Worm (Caenorhabditis elegans) whole organism, L2 larva: Measurements from ENCODE around the gene vha-2.

Source experiments
- C34F6.9 ChIP-seq: fragments of 150-350 bp; optimal IDR thresholded peaks from 2 replicates; lab custom pipeline; 2014; ENCODE audit warnings: missing biosample characterization, missing genetic modification characterization
- F13H6.1 ChIP-seq: sonication (generic microtip); optimal IDR thresholded peaks from 2 replicates; lab custom pipeline; 2016; ENCODE audit warnings: missing genetic modification characterization, missing compliant biosample characterization
- R02D3.7 ChIP-seq: fragments of 150-350 bp; optimal IDR thresholded peaks from 2 replicates; lab custom pipeline; 2014; ENCODE audit warnings: missing biosample characterization, missing genetic modification characterization
- Y55F3AM.14 ChIP-seq: fragments of 200-800 bp; sonication (Bioruptor generic); optimal IDR thresholded peaks from 2 replicates; lab custom pipeline; 2018; ENCODE audit warnings: mild to moderate bottlenecking, missing genetic modification characterization, missing compliant biosample characterization
- ZK546.5 ChIP-seq: sonication (generic microtip); optimal IDR thresholded peaks from 2 replicates; lab custom pipeline; 2017; ENCODE audit warnings: missing biosample characterization, missing genetic modification characterization
- alr-1 ChIP-seq: fragments of 150-350 bp; optimal IDR thresholded peaks from 2 replicates; lab custom pipeline; 2014; ENCODE audit warnings: missing biosample characterization, missing genetic modification characterization
- aly-2 ChIP-seq: fragments of 150-350 bp; optimal IDR thresholded peaks from 2 replicates; lab custom pipeline; 2014; ENCODE audit warnings: missing biosample characterization, missing genetic modification characterization
- ama-1 ChIP-seq: fragments of 150-350 bp; optimal IDR thresholded peaks from 2 replicates; lab custom pipeline; 2018; ENCODE audit warnings: inconsistent platforms
- blmp-1 ChIP-seq: sonication (generic microtip); optimal IDR thresholded peaks from 2 replicates; lab custom pipeline; 2017; ENCODE audit warnings: missing genetic modification characterization, mild to moderate bottlenecking, missing compliant biosample characterization, antibody characterized with exemption, moderate library complexity; ENCODE audit not compliant: insufficient read depth
- ceh-16 ChIP-seq: fragments of 150-350 bp; optimal IDR thresholded peaks from 2 replicates; lab custom pipeline; 2014; ENCODE audit warnings: missing biosample characterization, missing genetic modification characterization
- crh-2 ChIP-seq: sonication (generic microtip); optimal IDR thresholded peaks from 2 replicates; lab custom pipeline; 2017; ENCODE audit warnings: missing biosample characterization, missing genetic modification characterization
- dmd-4 ChIP-seq: sonication (generic microtip); optimal IDR thresholded peaks from 2 replicates; lab custom pipeline; 2017; ENCODE audit warnings: missing biosample characterization, missing genetic modification characterization
- egl-27 ChIP-seq: sonication (generic microtip); optimal IDR thresholded peaks from 3 replicates; lab custom pipeline; 2017; ENCODE audit warnings: missing biosample characterization, missing genetic modification reagents, missing genetic modification characterization
- elt-3 ChIP-seq: sonication (generic microtip); optimal IDR thresholded peaks from 2 replicates; lab custom pipeline; 2017; ENCODE audit warnings: missing biosample characterization, missing genetic modification characterization
- fos-1 ChIP-seq: fragments of 150-350 bp; optimal IDR thresholded peaks from 2 replicates; lab custom pipeline; 2014; ENCODE audit warnings: missing biosample characterization, missing genetic modification characterization
- gmeb-1 ChIP-seq: fragments of 150-350 bp; optimal IDR thresholded peaks from 2 replicates; lab custom pipeline; 2014; ENCODE audit warnings: missing biosample characterization, missing genetic modification characterization
- lin-11 ChIP-seq: fragments of 150-350 bp; sonication (generic microtip); optimal IDR thresholded peaks from 2 replicates; lab custom pipeline; 2014; ENCODE audit warnings: missing biosample characterization, missing genetic modification characterization, inconsistent platforms, mixed read lengths
- lin-39 ChIP-seq: fragments of 150-350 bp; optimal IDR thresholded peaks from 2 replicates; lab custom pipeline; 2014; ENCODE audit warnings: missing biosample characterization, missing genetic modification reagents, missing genetic modification characterization
- lsy-2 ChIP-seq, 2 experiments: fragments of 150-350 bp in 1 of 2; sonication (generic microtip) in 1 of 2; optimal IDR thresholded peaks; 2 replicates each; lab custom pipeline; 2014 to 2017; ENCODE audit warnings: missing biosample characterization in 2 of 2, missing genetic modification characterization in 2 of 2
- mab-5 ChIP-seq: fragments of 150-350 bp; optimal IDR thresholded peaks from 2 replicates; lab custom pipeline; 2014; ENCODE audit warnings: missing biosample characterization, missing genetic modification characterization
- mbf-1 ChIP-seq: sonication (generic microtip); optimal IDR thresholded peaks from 2 replicates; lab custom pipeline; 2017; ENCODE audit warnings: missing biosample characterization, missing genetic modification characterization
- mdl-1 ChIP-seq, 2 experiments: fragments of 150-350 bp in 1 of 2; sonication (generic microtip) in 1 of 2; optimal IDR thresholded peaks; 2 replicates each; lab custom pipeline; 2017; ENCODE audit warnings: missing biosample characterization in 2 of 2, missing genetic modification characterization in 2 of 2
- nhr-10 ChIP-seq: sonication (generic microtip); optimal IDR thresholded peaks from 2 replicates; lab custom pipeline; 2017; ENCODE audit warnings: missing biosample characterization, missing genetic modification characterization
- nhr-11 ChIP-seq: fragments of 150-350 bp; optimal IDR thresholded peaks from 2 replicates; lab custom pipeline; 2014; ENCODE audit warnings: missing biosample characterization, missing genetic modification characterization
- nhr-12 ChIP-seq: fragments of 150-350 bp; optimal IDR thresholded peaks from 2 replicates; lab custom pipeline; 2014; ENCODE audit warnings: missing biosample characterization, missing genetic modification characterization
- nhr-129 ChIP-seq: fragments of 150-350 bp; optimal IDR thresholded peaks from 2 replicates; lab custom pipeline; 2014; ENCODE audit warnings: missing biosample characterization, missing genetic modification characterization
- nhr-21 ChIP-seq: fragments of 150-350 bp; optimal IDR thresholded peaks from 2 replicates; lab custom pipeline; 2014; ENCODE audit warnings: missing biosample characterization, missing genetic modification characterization
- nhr-23 ChIP-seq: fragments of 150-350 bp; optimal IDR thresholded peaks from 2 replicates; lab custom pipeline; 2014; ENCODE audit warnings: missing biosample characterization, missing genetic modification reagents, missing genetic modification characterization
- nhr-237 ChIP-seq: fragments of 150-350 bp; optimal IDR thresholded peaks from 2 replicates; lab custom pipeline; 2014; ENCODE audit warnings: missing biosample characterization, missing genetic modification characterization
- nhr-25 ChIP-seq: fragments of 150-350 bp; sonication (generic microtip); optimal IDR thresholded peaks from 3 replicates; lab custom pipeline; 2014; ENCODE audit warnings: missing biosample characterization, missing genetic modification characterization
- nhr-6 ChIP-seq: fragments of 150-350 bp; optimal IDR thresholded peaks from 2 replicates; lab custom pipeline; 2014; ENCODE audit warnings: missing biosample characterization, missing genetic modification characterization
- peb-1 ChIP-seq: fragments of 150-350 bp; optimal IDR thresholded peaks from 2 replicates; lab custom pipeline; 2014; ENCODE audit warnings: missing biosample characterization, missing genetic modification characterization
- sem-4 ChIP-seq: fragments of 150-350 bp; optimal IDR thresholded peaks from 2 replicates; lab custom pipeline; 2014; ENCODE audit warnings: missing biosample characterization, missing genetic modification reagents, missing genetic modification characterization
- skn-1 ChIP-seq: sonication (generic microtip); optimal IDR thresholded peaks from 2 replicates; lab custom pipeline; 2017; ENCODE audit warnings: missing biosample characterization, missing genetic modification characterization
- sma-3 ChIP-seq: sonication (generic microtip); optimal IDR thresholded peaks from 2 replicates; lab custom pipeline; 2016; ENCODE audit warnings: missing genetic modification reagents, missing genetic modification characterization, missing compliant biosample characterization
- sma-9 ChIP-seq, 2 experiments: fragments of 150-350 bp in 1 of 2; sonication (generic microtip) in 1 of 2; optimal IDR thresholded peaks; 2 replicates each; lab custom pipeline; 2014 to 2016; ENCODE audit warnings: missing genetic modification characterization in 2 of 2, mild to moderate bottlenecking in 1 of 2, missing biosample characterization in 1 of 2, missing compliant biosample characterization in 1 of 2, missing genetic modification reagents in 1 of 2, moderate library complexity in 1 of 2
- snpc-4 ChIP-seq: fragments of 150-350 bp; optimal IDR thresholded peaks from 2 replicates; lab custom pipeline; 2014; ENCODE audit warnings: missing biosample characterization, missing genetic modification characterization
- unc-39 ChIP-seq: fragments of 150-350 bp; optimal IDR thresholded peaks from 2 replicates; lab custom pipeline; 2014; ENCODE audit warnings: missing biosample characterization, missing genetic modification characterization
- unc-55 ChIP-seq: fragments of 150-350 bp; sonication (generic microtip); optimal IDR thresholded peaks from 3 replicates; lab custom pipeline; 2014; ENCODE audit warnings: missing biosample characterization, missing genetic modification reagents, missing genetic modification characterization
- unc-62 ChIP-seq: fragments of 150-350 bp; optimal IDR thresholded peaks from 2 replicates; lab custom pipeline; 2014; ENCODE audit warnings: missing biosample characterization, missing genetic modification reagents, missing genetic modification characterization
- ztf-1 ChIP-seq: fragments of 200-800 bp; sonication (Bioruptor generic); conservative IDR thresholded peaks from 2 replicates; pipeline ENCODE4 v1.3.6; 2022; ENCODE audit warnings: missing genetic modification characterization, missing compliant biosample characterization
- ztf-11 ChIP-seq: sonication (generic microtip); optimal IDR thresholded peaks from 2 replicates; lab custom pipeline; 2017; ENCODE audit warnings: missing biosample characterization, missing genetic modification characterization
- ztf-4 ChIP-seq: fragments of 150-350 bp; optimal IDR thresholded peaks from 2 replicates; lab custom pipeline; 2014; ENCODE audit warnings: missing biosample characterization, missing genetic modification characterization

Gene vha-2

DNA sequence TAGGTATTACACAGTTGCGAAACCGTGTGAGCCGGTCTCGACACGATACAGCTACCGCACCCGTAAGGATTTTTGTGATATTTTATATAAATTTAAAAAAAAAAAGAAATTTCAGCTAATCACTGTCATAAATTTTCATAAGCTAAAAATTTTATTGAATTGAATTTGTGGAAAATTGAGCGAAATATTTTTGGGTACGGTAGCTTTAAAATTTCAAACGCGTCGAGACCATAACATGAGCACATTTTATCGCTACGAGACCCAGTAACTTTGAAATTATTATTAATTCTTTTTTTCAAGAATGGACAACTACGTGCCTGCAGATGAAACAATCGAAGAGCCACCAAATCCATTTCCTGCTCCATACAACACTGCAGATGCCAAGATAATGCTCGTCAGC is 31.2 kb downstream of the vha-2 start, which contains the start of gene ZK632.14:
TSS of gene ZK632.14 (plus strand) at position 301 of the 400 bp plus-strand sequence.
- TF ChIP-seq ztf-11 (no peak), egl-27 (tag; lab: Kevin White, UChicago) (no peak), sma-3 (GFP tag; lab: Kevin White, UChicago) (no peak), ZK546.5 (tag; lab: Kevin White, UChicago) (no peak), ama-1 (no peak), nhr-12 (tag; lab: Kevin White, UChicago) (no peak), aly-2 (tag; lab: Kevin White, UChicago) (no peak)

DNA sequence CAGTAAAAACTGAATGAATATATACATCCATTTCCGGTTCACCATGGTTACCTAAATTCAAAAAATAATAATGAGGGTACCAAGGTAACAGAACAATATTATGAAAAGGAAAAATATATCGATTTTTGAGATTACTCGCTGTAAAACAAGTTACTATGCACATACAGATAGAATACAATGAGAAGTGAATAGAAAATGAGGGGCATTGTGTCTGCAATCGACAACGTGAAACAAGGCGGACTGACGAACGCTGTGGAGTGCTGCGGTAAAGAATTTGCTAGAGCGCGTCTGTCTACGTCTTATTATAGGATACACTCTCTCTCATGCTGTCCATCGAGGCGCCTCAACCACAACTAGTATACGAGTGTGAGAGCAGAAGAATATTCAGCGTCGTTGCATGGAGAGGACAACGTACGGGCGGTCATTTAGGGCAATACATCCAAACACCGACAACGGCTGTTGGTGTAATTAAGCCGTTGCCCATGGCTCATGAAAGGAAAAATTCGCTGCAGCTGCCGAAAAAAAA is 35.2 kb downstream of the vha-2 start, which contains the start of gene cnx-1:
TSS of gene cnx-1 (minus strand) at position 51 of the 526 bp plus-strand sequence.
- TF ChIP-seq elt-3 (no peak), ztf-4 (tag; lab: Kevin White, UChicago) (peak; percentile 21), sma-3 (GFP tag; lab: Kevin White, UChicago) (no peak), ama-1 (peak; percentile 31), F13H6.1 (peak; percentile 1), crh-2 (tag; lab: Kevin White, UChicago) (peak; percentile 10), ZK546.5 (tag; lab: Kevin White, UChicago) (no peak), nhr-10 (no peak), ceh-16 (tag; lab: Kevin White, UChicago) (no peak), skn-1 (tag; lab: Kevin White, UChicago) (no peak), R02D3.7 (tag; lab: Kevin White, UChicago) (no peak), mdl-1 (tag; optimal IDR thresholded peaks at IDR 0.05; lab: Kevin White, UChicago) (no peak), unc-39 (tag; lab: Kevin White, UChicago) (no peak), C34F6.9 (tag; lab: Kevin White, UChicago) (peak; percentile 51), mbf-1 (no peak), lin-11 (tag; lab: Kevin White, UChicago) (peak; percentile 34), unc-62 (GFP tag; lab: Kevin White, UChicago) (no peak), ztf-11 (no peak), nhr-129 (tag; lab: Kevin White, UChicago) (peak; percentile 52), snpc-4 (tag; lab: Kevin White, UChicago) (no peak), lsy-2 (tag; optimal IDR thresholded peaks at IDR 0.05; lab: Kevin White, UChicago) (peak; percentile 11), unc-55 (GFP tag; lab: Kevin White, UChicago) (peak; percentile 49), nhr-237 (tag; lab: Kevin White, UChicago) (no peak), alr-1 (no peak), Y55F3AM.14 (GFP tag; lab: Kevin White, UChicago) (no peak), nhr-6 (tag; lab: Kevin White, UChicago) (no peak)

DNA sequence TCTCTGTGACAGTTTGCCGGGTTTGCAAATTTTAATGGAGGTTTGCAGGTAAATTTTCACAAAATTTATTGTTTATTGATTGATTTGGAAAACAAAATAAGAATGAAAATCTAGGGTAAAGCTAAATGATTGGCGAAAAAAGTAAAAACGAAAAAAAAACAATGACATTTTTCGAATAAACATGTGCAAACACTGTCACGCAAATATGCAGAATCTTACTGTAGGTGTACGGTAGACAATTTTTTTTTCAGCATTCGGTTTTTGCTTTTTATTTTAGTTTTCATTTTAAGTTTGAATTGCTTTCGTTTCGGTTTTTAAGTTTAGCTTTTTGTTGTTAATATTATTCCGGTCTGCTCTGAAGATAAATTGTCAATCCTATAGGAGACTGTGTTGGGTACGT is 35.9 kb downstream of the vha-2 start:
- TF ChIP-seq peb-1 (tag; lab: Kevin White, UChicago) (no peak), lsy-2 (tag; optimal IDR thresholded peaks at IDR 0.05; lab: Kevin White, UChicago) (peak in 1 of 2 experiments; percentile 70)
- TF ChIP-seq, all 48 proteins: peak for 1

- no peak for TF ChIP-seq skn-1 (tag; lab: Kevin White, UChicago)
- peak; percentile 4 for TF ChIP-seq blmp-1 (tag; lab: Kevin White, UChicago)
- TF ChIP-seq sma-9 (GFP tag; optimal IDR thresholded peaks at IDR 0.05; lab: Kevin White, UChicago): peak; percentile 42
- no peak for TF ChIP-seq sma-9 (tag; optimal IDR thresholded peaks at IDR 0.05; lab: Kevin White, UChicago)
- no peak for TF ChIP-seq ZK546.5 (tag; lab: Kevin White, UChicago)
- TF ChIP-seq lin-11 (tag; lab: Kevin White, UChicago): peak; percentile 41
- peak; percentile 65 for TF ChIP-seq gmeb-1 (tag; lab: Kevin White, UChicago)
- TF ChIP-seq sem-4 (tag; lab: Kevin White, UChicago): peak; percentile 71
- no peak for TF ChIP-seq unc-62 (GFP tag; lab: Kevin White, UChicago)
- peak; percentile 55 for TF ChIP-seq F13H6.1
- peak in 1 of 2 experiments; percentile 79 for TF ChIP-seq mdl-1 (tag; optimal IDR thresholded peaks at IDR 0.05; lab: Kevin White, UChicago)
- peak; percentile 67 for TF ChIP-seq nhr-25
- TF ChIP-seq lsy-2 (tag; optimal IDR thresholded peaks at IDR 0.05; lab: Kevin White, UChicago): peak; percentile 42 to 75
- no peak for TF ChIP-seq aly-2 (tag; lab: Kevin White, UChicago)
- TF ChIP-seq ztf-1 (GFP tag; lab: Robert Waterston, UW): no peak
- TF ChIP-seq nhr-6 (tag; lab: Kevin White, UChicago): no peak
- no peak for TF ChIP-seq unc-39 (tag; lab: Kevin White, UChicago)
- TF ChIP-seq nhr-23: no peak
- TF ChIP-seq nhr-21 (tag; lab: Kevin White, UChicago): peak; percentile 48
- no peak for TF ChIP-seq Y55F3AM.14 (GFP tag; lab: Kevin White, UChicago)
- TF ChIP-seq unc-55 (GFP tag; lab: Kevin White, UChicago): peak; percentile 56
- TF ChIP-seq dmd-4: no peak
- TF ChIP-seq ama-1: no peak
- no peak for TF ChIP-seq elt-3
- no peak for TF ChIP-seq snpc-4 (tag; lab: Kevin White, UChicago)
- TF ChIP-seq mbf-1: no peak
- TF ChIP-seq mab-5 (tag; lab: Kevin White, UChicago): no peak
- TF ChIP-seq ceh-16 (tag; lab: Kevin White, UChicago): no peak
- peak; percentile 91 for TF ChIP-seq nhr-129 (tag; lab: Kevin White, UChicago)
- TF ChIP-seq fos-1 (tag; lab: Kevin White, UChicago): peak; percentile 12
- TF ChIP-seq ztf-4 (tag; lab: Kevin White, UChicago): peak; percentile 0
- no peak for TF ChIP-seq lin-39 (tag; lab: Kevin White, UChicago)
- TF ChIP-seq R02D3.7 (tag; lab: Kevin White, UChicago): no peak
- TF ChIP-seq alr-1: no peak
- TF ChIP-seq nhr-12 (tag; lab: Kevin White, UChicago): no peak
- TF ChIP-seq nhr-11 (tag; lab: Kevin White, UChicago): no peak
These were observed 36.8 kb downstream of the vha-2 start, which contains the start of gene panl-3 for ce11 chrIII:9818763-9819162. panl-3 (plus strand) TSS chrIII:9819056.
